Worm (Caenorhabditis elegans): ENCODE measurements around the gene E02H4.6.

The E02H4.6 gene

ce11 chrX:14297209-14297608 is 45.3 kb upstream of the E02H4.6 start (continued):
- TF ChIP-seq egl-27 (tag; optimal IDR thresholded peaks at IDR 0.05) (no peak), nhr-102 (tag; optimal IDR thresholded peaks at IDR 0.05) (peak; percentile 39), skn-1 (tag; optimal IDR thresholded peaks at IDR 0.05) (no peak), hif-1 (tag; optimal IDR thresholded peaks at IDR 0.05) (peak; percentile 34 to 65), ZK546.5 (tag; optimal IDR thresholded peaks at IDR 0.05) (no peak), F26F4.8 (GFP tag; conservative IDR thresholded peaks at IDR 0.05) (no peak), snpc-4 (tag; optimal IDR thresholded peaks at IDR 0.05) (no peak), lin-29 (GFP tag; IDR thresholded peaks at IDR 0.05) (no peak), mep-1 (tag; optimal IDR thresholded peaks at IDR 0.05) (peak; percentile 86), hlh-11 (tag; optimal IDR thresholded peaks at IDR 0.05) (peak; percentile 82), gei-8 (GFP tag; optimal IDR thresholded peaks at IDR 0.05) (no peak), ztf-7 (tag; optimal IDR thresholded peaks at IDR 0.05) (no peak), hlh-30 (tag; optimal IDR thresholded peaks at IDR 0.05; ENCODE audit: insufficient read depth) (peak; percentile 74), nhr-10 (tag; optimal IDR thresholded peaks at IDR 0.05) (no peak), ceh-62 (tag; optimal IDR thresholded peaks at IDR 0.05) (no peak), Y105C5A.15 (GFP tag; IDR thresholded peaks at IDR 0.05) (no peak), ZK337.2 (GFP tag; IDR thresholded peaks at IDR 0.05) (no peak), zag-1 (tag; optimal IDR thresholded peaks at IDR 0.05) (no peak), attf-4 (tag; optimal IDR thresholded peaks at IDR 0.05) (no peak), tag-97 (GFP tag; IDR thresholded peaks at IDR 0.05) (no peak), ctbp-1 (GFP tag; IDR thresholded peaks at IDR 0.05) (peak; percentile 63; the same call in 1 of the 2 replicates), unc-130 (GFP tag; optimal IDR thresholded peaks at IDR 0.05) (no peak), dmd-9 (GFP tag; IDR thresholded peaks at IDR 0.05) (no peak), spr-1 (tag; optimal IDR thresholded peaks at IDR 0.05) (peak; percentile 31), mes-2 (tag; optimal IDR thresholded peaks at IDR 0.05; ENCODE audit: poor library complexity, severe bottlenecking) (peak; percentile 72), fos-1 (tag; optimal IDR thresholded peaks at IDR 0.05) (no peak), zfp-3 (GFP tag; conservative IDR thresholded peaks at IDR 0.05) (no peak), daf-8 (GFP tag; IDR thresholded peaks at IDR 0.05) (no peak), daf-16 (GFP tag; optimal IDR thresholded peaks at IDR 0.05) (peak in 1 of 2 experiments; percentile 40), daf-16 (tag; optimal IDR thresholded peaks at IDR 0.05) (peak; percentile 68), aha-1 (tag) (no peak), nhr-48 (tag; optimal IDR thresholded peaks at IDR 0.05) (peak; percentile 37), mdt-29 (GFP tag; IDR thresholded peaks at IDR 0.05) (no peak), mdl-1 (tag; optimal IDR thresholded peaks at IDR 0.05) (peak; percentile 14 to 60), lin-1 (GFP tag; IDR thresholded peaks at IDR 0.05) (peak; percentile 29; the same call in 1 of the 2 replicates), zip-11 (GFP tag; IDR thresholded peaks at IDR 0.05) (no peak), dve-1 (tag; optimal IDR thresholded peaks at IDR 0.05; ENCODE audit: insufficient read depth) (peak; percentile 78), snpc-1.2 (GFP tag; IDR thresholded peaks at IDR 0.05) (peak; percentile 50; the same call in 1 of the 2 replicates), Y48G9A.11 (GFP tag; IDR thresholded peaks at IDR 0.05) (no peak), ces-1 (GFP tag; optimal IDR thresholded peaks at IDR 0.05) (no peak), dpl-1 (GFP tag; optimal IDR thresholded peaks at IDR 0.05) (peak; percentile 61), F49E8.2 (tag; optimal IDR thresholded peaks at IDR 0.05; ENCODE audit: borderline replicate concordance) (no peak), ceh-82 (tag; optimal IDR thresholded peaks at IDR 0.05) (no peak), mxl-2 (GFP tag; conservative IDR thresholded peaks at IDR 0.05) (no peak), zip-2 (tag; optimal IDR thresholded peaks at IDR 0.05) (no peak), spr-3 (GFP tag; optimal IDR thresholded peaks at IDR 0.05) (no peak), nhr-42 (GFP tag; IDR thresholded peaks at IDR 0.05) (no peak), ztf-11 (tag; optimal IDR thresholded peaks at IDR 0.05) (no peak), lin-13 (GFP tag; optimal IDR thresholded peaks at IDR 0.05) (no peak), saeg-2 (GFP tag; IDR thresholded peaks at IDR 0.05) (no peak), arid-1 (GFP tag; conservative IDR thresholded peaks at IDR 0.05) (no peak), sdz-12 (GFP tag; optimal IDR thresholded peaks at IDR 0.05) (no peak), fkh-10 (GFP tag; optimal IDR thresholded peaks at IDR 0.05) (peak; percentile 66)

Data from whole organism, L4 larva.